Worm (Caenorhabditis elegans): ENCODE measurements around the gene pigb-1.

Gene pigb-1

DNA sequence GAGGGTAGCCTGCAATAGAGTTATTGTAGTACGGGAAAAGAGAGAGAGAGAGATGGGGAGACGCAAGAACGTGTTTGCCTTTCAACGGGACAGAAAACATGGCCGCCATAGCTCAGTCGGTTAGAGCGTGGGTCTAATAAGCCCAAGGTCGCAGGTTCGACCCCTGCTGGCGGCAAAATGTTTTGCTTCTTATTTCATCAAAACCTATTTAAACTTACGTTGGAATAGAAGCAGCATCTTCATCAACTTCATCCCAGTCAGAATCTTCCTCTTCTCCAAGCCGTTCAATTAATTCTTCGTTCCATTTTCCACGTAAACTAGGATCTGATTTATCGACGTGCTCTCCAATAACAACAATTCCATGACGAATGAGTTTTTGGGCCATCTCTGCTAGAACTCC, 39.8 kb upstream of the pigb-1 start (continued):
- peak; percentile 65 for TF ChIP-seq ztf-7 (tag; optimal IDR thresholded peaks at IDR 0.05)
- no peak for TF ChIP-seq nhr-237 (tag; optimal IDR thresholded peaks at IDR 0.05)
- TF ChIP-seq daf-12 (tag; optimal IDR thresholded peaks at IDR 0.05): no peak
- TF ChIP-seq arid-1 (GFP tag; conservative IDR thresholded peaks at IDR 0.05): peak; percentile 84
- TF ChIP-seq ceh-28 (tag; optimal IDR thresholded peaks at IDR 0.05): no peak
- no peak for TF ChIP-seq mdt-29 (GFP tag; IDR thresholded peaks at IDR 0.05)
- TF ChIP-seq ceh-44 (GFP tag; IDR thresholded peaks at IDR 0.05): peak; percentile 59; the same call in 1 of the 2 replicates
- peak; percentile 55 for TF ChIP-seq zip-2 (tag; optimal IDR thresholded peaks at IDR 0.05)
- TF ChIP-seq unc-62 (GFP tag; optimal IDR thresholded peaks at IDR 0.05 in 1 of 2): peak in 1 of 2 experiments; percentile 80
- TF ChIP-seq unc-62 (tag; optimal IDR thresholded peaks at IDR 0.05): no peak
- peak; percentile 70 for TF ChIP-seq ceh-20 (GFP tag; IDR thresholded peaks at IDR 0.05)
- no peak for TF ChIP-seq lin-15B (tag; optimal IDR thresholded peaks at IDR 0.05)
- peak; percentile 69 for TF ChIP-seq F49E8.2 (tag; optimal IDR thresholded peaks at IDR 0.05; ENCODE audit: borderline replicate concordance)
- TF ChIP-seq nhr-111 (GFP tag; optimal IDR thresholded peaks at IDR 0.05): peak; percentile 42
- TF ChIP-seq nhr-11 (tag; optimal IDR thresholded peaks at IDR 0.05): peak; percentile 48
- peak; percentile 76 for TF ChIP-seq Y48G9A.11 (GFP tag; IDR thresholded peaks at IDR 0.05)
- peak; percentile 60 for TF ChIP-seq nhr-6 (tag; optimal IDR thresholded peaks at IDR 0.05)
- TF ChIP-seq zag-1 (tag; optimal IDR thresholded peaks at IDR 0.05): no peak
- TF ChIP-seq Y5F2A.4 (GFP tag; optimal IDR thresholded peaks at IDR 0.05): peak; percentile 80
- peak in 1 of 2 experiments; percentile 52; a peak in 1 of 4 replicates for TF ChIP-seq madf-5 (GFP tag; IDR thresholded peaks at IDR 0.05)
- TF ChIP-seq zfp-3 (GFP tag; conservative IDR thresholded peaks at IDR 0.05): peak; percentile 79; the same call in 1 of the 2 replicates
- peak; percentile 84 for TF ChIP-seq T26A8.4 (GFP tag; IDR thresholded peaks at IDR 0.05)
- TF ChIP-seq vab-7 (GFP tag; IDR thresholded peaks at IDR 0.05): peak; percentile 86
- no peak for TF ChIP-seq aly-2 (tag; optimal IDR thresholded peaks at IDR 0.05)
- TF ChIP-seq nhr-48 (tag; optimal IDR thresholded peaks at IDR 0.05): peak; percentile 45
- no peak for TF ChIP-seq ztf-11 (tag; optimal IDR thresholded peaks at IDR 0.05)
- no peak for TF ChIP-seq F37D6.2 (tag; optimal IDR thresholded peaks at IDR 0.05)
- peak; percentile 65 for TF ChIP-seq jun-1 (tag; optimal IDR thresholded peaks at IDR 0.05)
- TF ChIP-seq Y105C5A.15 (GFP tag; IDR thresholded peaks at IDR 0.05): peak; percentile 86; the same call in 1 of the 2 replicates
- TF ChIP-seq lsy-2 (tag; optimal IDR thresholded peaks at IDR 0.05): peak; percentile 29 to 70
- TF ChIP-seq T20F7.1 (GFP tag; optimal IDR thresholded peaks at IDR 0.05): peak; percentile 16
- peak; percentile 75 for TF ChIP-seq spr-1 (tag; optimal IDR thresholded peaks at IDR 0.05)
- TF ChIP-seq mes-2 (tag; optimal IDR thresholded peaks at IDR 0.05; ENCODE audit: poor library complexity, severe bottlenecking): peak; percentile 74
- peak; percentile 64 for TF ChIP-seq mep-1 (tag; optimal IDR thresholded peaks at IDR 0.05)
- peak; percentile 71 for TF ChIP-seq nhr-77 (tag; optimal IDR thresholded peaks at IDR 0.05)
- TF ChIP-seq madf-9 (GFP tag; conservative IDR thresholded peaks at IDR 0.05): peak; percentile 74
- no peak for TF ChIP-seq nhr-76 (tag; optimal IDR thresholded peaks at IDR 0.05)
- peak; percentile 54 for TF ChIP-seq nhr-102 (tag; optimal IDR thresholded peaks at IDR 0.05)
- TF ChIP-seq lin-29 (GFP tag; IDR thresholded peaks at IDR 0.05): no peak

DNA sequence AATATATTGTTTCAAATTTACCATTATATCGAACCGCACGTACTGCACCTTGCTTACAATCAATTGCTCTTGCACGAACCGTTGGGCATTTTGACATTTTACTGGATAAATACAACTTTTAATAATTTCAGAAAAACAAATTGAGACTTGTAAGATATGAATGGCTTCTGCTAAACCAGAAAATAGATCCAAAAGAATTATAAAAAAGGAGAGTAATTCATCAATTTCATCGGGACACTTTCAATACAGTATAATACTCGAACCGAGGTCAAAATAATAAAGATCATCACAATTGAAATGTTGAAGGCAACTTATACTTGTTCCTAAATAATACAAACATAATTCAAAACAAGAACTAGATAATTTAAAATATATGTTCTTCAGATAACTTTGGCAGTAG, 38.7 kb upstream of the pigb-1 start, which contains the start of gene wdr-83:
Gene wdr-83 (minus strand): TSS at position 101 of the 400 bp plus-strand sequence.
- TF ChIP-seq hmg-1.1 (GFP tag; IDR thresholded peaks at IDR 0.05) (no peak), nhr-11 (tag; optimal IDR thresholded peaks at IDR 0.05) (no peak), nhr-48 (tag; optimal IDR thresholded peaks at IDR 0.05) (no peak), dmd-9 (GFP tag; IDR thresholded peaks at IDR 0.05) (no peak), zip-2 (tag; optimal IDR thresholded peaks at IDR 0.05) (no peak), ztf-7 (tag; optimal IDR thresholded peaks at IDR 0.05) (no peak), D1046.2 (GFP tag; IDR thresholded peaks at IDR 0.05) (no peak), rbr-2 (tag; optimal IDR thresholded peaks at IDR 0.05) (no peak), php-3 (GFP tag; IDR thresholded peaks at IDR 0.05) (no peak), skn-1 (tag; optimal IDR thresholded peaks at IDR 0.05) (no peak), snpc-1.2 (GFP tag; IDR thresholded peaks at IDR 0.05) (no peak), ceh-28 (tag; optimal IDR thresholded peaks at IDR 0.05) (no peak), sdz-12 (GFP tag; optimal IDR thresholded peaks at IDR 0.05) (no peak), mes-2 (tag; optimal IDR thresholded peaks at IDR 0.05; ENCODE audit: poor library complexity, severe bottlenecking) (no peak)
